Fruit fly (Drosophila melanogaster) whole organism, embryonic: ENCODE measurements around the gene Ndfip.

ENCODE experiments used
- Aef1 ChIP-seq: fragments of 200-800 bp; sonication (Bioruptor generic); IDR thresholded peaks from 3 replicates; pipeline ENCODE4 v1.3.6; 2022; ENCODE audit warnings: missing biosample characterization, missing genetic modification characterization
- CG10147 ChIP-seq: fragments of 200-800 bp; sonication (Bioruptor generic); optimal IDR thresholded peaks from 2 replicates; lab custom pipeline; 2019; ENCODE audit warnings: missing biosample characterization, mild to moderate bottlenecking, missing genetic modification characterization, moderate library complexity
- CG10979 ChIP-seq: fragments of 200-800 bp; sonication (Bioruptor generic); optimal IDR thresholded peaks from 2 replicates; lab custom pipeline; 2018; ENCODE audit warnings: missing biosample characterization, mild to moderate bottlenecking, missing genetic modification characterization, moderate library complexity
- CG12104 ChIP-seq: fragments of 200-800 bp; sonication (Bioruptor generic); optimal IDR thresholded peaks from 3 replicates; lab custom pipeline; 2016; ENCODE audit warnings: missing biosample characterization, missing genetic modification characterization
- CG13123 ChIP-seq: fragments of 200-800 bp; sonication (Bioruptor generic); optimal IDR thresholded peaks from 2 replicates; lab custom pipeline; 2016; ENCODE audit warnings: missing biosample characterization, missing genetic modification characterization
- CG13775 ChIP-seq: fragments of 200-800 bp; sonication (Bioruptor generic); optimal IDR thresholded peaks from 3 replicates; lab custom pipeline; 2017; ENCODE audit warnings: missing biosample characterization, mild to moderate bottlenecking, missing genetic modification characterization
- CG14860 ChIP-seq: fragments of 200-800 bp; sonication (Bioruptor generic); IDR thresholded peaks from 3 replicates; pipeline ENCODE4 v1.3.6; 2022; ENCODE audit warnings: missing biosample characterization, missing genetic modification characterization; ENCODE audit not compliant: partially characterized antibody
- CG1529 ChIP-seq: fragments of 200-800 bp; sonication (Bioruptor generic); optimal IDR thresholded peaks from 3 replicates; lab custom pipeline; 2018; ENCODE audit warnings: missing biosample characterization, missing genetic modification characterization
- CG16863 ChIP-seq: fragments of 200-800 bp; sonication (Bioruptor generic); optimal IDR thresholded peaks from 3 replicates; lab custom pipeline; 2016; ENCODE audit warnings: missing biosample characterization, missing genetic modification characterization
- CG17359 ChIP-seq: fragments of 200-800 bp; sonication (Bioruptor generic); optimal IDR thresholded peaks from 3 replicates; lab custom pipeline; 2018; ENCODE audit warnings: missing biosample characterization, mild to moderate bottlenecking, missing genetic modification characterization, moderate library complexity
- CG17912 ChIP-seq: fragments of 200-800 bp; sonication (Bioruptor generic); optimal IDR thresholded peaks from 2 replicates; lab custom pipeline; 2018; ENCODE audit warnings: missing biosample characterization, mild to moderate bottlenecking, missing genetic modification characterization
- CG2875 ChIP-seq: fragments of 200-800 bp; sonication (Bioruptor generic); optimal IDR thresholded peaks from 2 replicates; lab custom pipeline; 2017; ENCODE audit warnings: missing biosample characterization, mild to moderate bottlenecking, missing genetic modification characterization, missing genetic modification reagents
- CG30431 ChIP-seq: fragments of 200-800 bp; sonication (Bioruptor generic); optimal IDR thresholded peaks from 2 replicates; lab custom pipeline; 2017; ENCODE audit warnings: missing biosample characterization, missing genetic modification characterization
- CG43689 ChIP-seq: fragments of 200-800 bp; sonication (Bioruptor generic); IDR thresholded peaks from 2 replicates; pipeline ENCODE4 v1.3.6; 2022; ENCODE audit warnings: missing biosample characterization, missing genetic modification characterization
- CG4617 ChIP-seq: fragments of 200-800 bp; sonication (Bioruptor generic); optimal IDR thresholded peaks from 3 replicates; lab custom pipeline; 2016; ENCODE audit warnings: missing biosample characterization, missing genetic modification characterization, borderline replicate concordance
- CG4730 ChIP-seq: fragments of 200-800 bp; sonication (Bioruptor generic); IDR thresholded peaks from 2 replicates; pipeline ENCODE4 v1.3.6; 2022; ENCODE audit warnings: missing biosample characterization, missing genetic modification characterization
- CG6175 ChIP-seq: fragments of 200-800 bp; sonication (Bioruptor generic); IDR thresholded peaks from 3 replicates; pipeline ENCODE4 v1.3.6; 2022; ENCODE audit warnings: missing biosample characterization, missing genetic modification characterization
- CG6654 ChIP-seq: fragments of 200-800 bp; sonication (Bioruptor generic); optimal IDR thresholded peaks from 2 replicates; lab custom pipeline; 2017; ENCODE audit warnings: missing biosample characterization, mild to moderate bottlenecking, missing genetic modification characterization
- CG6791 ChIP-seq: fragments of 200-800 bp; sonication (Bioruptor generic); IDR thresholded peaks from 3 replicates; pipeline ENCODE4 v1.3.6; 2022; ENCODE audit warnings: missing biosample characterization, missing genetic modification characterization; ENCODE audit not compliant: partially characterized antibody
- CG7745 ChIP-seq: fragments of 200-800 bp; sonication (Bioruptor generic); optimal IDR thresholded peaks from 2 replicates; lab custom pipeline; 2018; ENCODE audit warnings: missing biosample characterization, mild to moderate bottlenecking, missing genetic modification characterization, moderate library complexity
- CG8765 ChIP-seq: fragments of 200-800 bp; sonication (Bioruptor generic); IDR thresholded peaks from 2 replicates; pipeline ENCODE4 v1.3.6; 2022; ENCODE audit warnings: missing biosample characterization, missing genetic modification characterization
- CG9215 ChIP-seq: fragments of 200-800 bp; sonication (Bioruptor generic); IDR thresholded peaks from 2 replicates; pipeline ENCODE4 v1.3.6; 2022; ENCODE audit warnings: missing biosample characterization, missing genetic modification characterization
- CrebB ChIP-seq: fragments of 200-800 bp; sonication (Bioruptor generic); optimal IDR thresholded peaks from 3 replicates; lab custom pipeline; 2018; ENCODE audit warnings: missing biosample characterization, mild to moderate bottlenecking, missing genetic modification characterization
- D ChIP-seq, 2 experiments: fragments of 200-800 bp in 1 of 2; fragments of >200 bp in 1 of 2; sonication (Bioruptor generic) in 1 of 2; optimal IDR thresholded peaks; 2 replicates in 1 of 2; 3 replicates in 1 of 2; lab custom pipeline; 2017; ENCODE audit warnings: mild to moderate bottlenecking in 1 of 2, missing biosample characterization in 1 of 2, missing genetic modification characterization in 1 of 2, missing genetic modification reagents in 1 of 2
- Dek ChIP-seq: fragments of 200-800 bp; sonication (Bioruptor generic); optimal IDR thresholded peaks from 3 replicates; lab custom pipeline; 2019; ENCODE audit warnings: missing biosample characterization, mild to moderate bottlenecking, missing genetic modification characterization, moderate library complexity
- ERR ChIP-seq: fragments of 200-800 bp; sonication (Bioruptor generic); optimal IDR thresholded peaks from 2 replicates; lab custom pipeline; 2016; ENCODE audit warnings: missing biosample characterization, missing genetic modification characterization
- Gsc ChIP-seq: fragments of 200-800 bp; sonication (Bioruptor generic); IDR thresholded peaks from 2 replicates; pipeline ENCODE4 v1.3.6; 2022; ENCODE audit warnings: missing biosample characterization, missing genetic modification characterization
- HmgD ChIP-seq: fragments of 200-800 bp; sonication (Bioruptor generic); optimal IDR thresholded peaks from 3 replicates; lab custom pipeline; 2016; ENCODE audit warnings: missing biosample characterization, missing genetic modification characterization
- Mrtf ChIP-seq: fragments of 200-800 bp; sonication (Bioruptor generic); IDR thresholded peaks from 3 replicates; pipeline ENCODE4 v1.3.6; 2022; ENCODE audit warnings: missing biosample characterization, missing genetic modification characterization
- Sin3A ChIP-seq: fragments of >200 bp; optimal IDR thresholded peaks from 2 replicates; lab custom pipeline; 2018
- abd-A ChIP-seq: fragments of 200-800 bp; sonication (Bioruptor generic); optimal IDR thresholded peaks from 3 replicates; lab custom pipeline; 2019; ENCODE audit warnings: missing biosample characterization, mild to moderate bottlenecking, missing genetic modification characterization, moderate library complexity
- btn ChIP-seq: fragments of 200-800 bp; sonication (Bioruptor generic); optimal IDR thresholded peaks from 2 replicates; lab custom pipeline; 2016; ENCODE audit warnings: missing biosample characterization, missing genetic modification characterization
- dati ChIP-seq: fragments of 200-800 bp; sonication (Bioruptor generic); IDR thresholded peaks from 2 replicates; pipeline ENCODE4 v1.3.6; 2022; ENCODE audit warnings: missing biosample characterization, missing genetic modification characterization
- en ChIP-seq: fragments of 200-800 bp; sonication (Bioruptor generic); optimal IDR thresholded peaks from 2 replicates; lab custom pipeline; 2016; ENCODE audit warnings: missing biosample characterization, missing genetic modification characterization
- fd96Cb ChIP-seq: fragments of 200-800 bp; sonication (Bioruptor generic); optimal IDR thresholded peaks from 2 replicates; lab custom pipeline; 2018; ENCODE audit warnings: missing biosample characterization, mild to moderate bottlenecking, missing genetic modification characterization, moderate library complexity
- gsb-n ChIP-seq: fragments of 200-800 bp; sonication (Bioruptor generic); optimal IDR thresholded peaks from 3 replicates; lab custom pipeline; 2018; ENCODE audit warnings: missing biosample characterization, mild to moderate bottlenecking, missing genetic modification characterization
- jing ChIP-seq: fragments of 200-800 bp; sonication (Bioruptor generic); optimal IDR thresholded peaks from 2 replicates; lab custom pipeline; 2018; ENCODE audit warnings: missing biosample characterization, mild to moderate bottlenecking, missing genetic modification characterization
- onecut ChIP-seq: fragments of 200-800 bp; sonication (Bioruptor generic); IDR thresholded peaks from 2 replicates; pipeline ENCODE4 v1.3.6; 2022; ENCODE audit warnings: missing biosample characterization, missing genetic modification characterization
- pb ChIP-seq: fragments of 200-800 bp; sonication (Bioruptor generic); optimal IDR thresholded peaks from 3 replicates; lab custom pipeline; 2016; ENCODE audit warnings: missing biosample characterization, missing genetic modification characterization
- psq ChIP-seq: fragments of 200-800 bp; sonication (Bioruptor generic); optimal IDR thresholded peaks from 2 replicates; lab custom pipeline; 2017; ENCODE audit warnings: missing biosample characterization, missing genetic modification characterization
- pum ChIP-seq: fragments of 200-800 bp; sonication (Bioruptor generic); optimal IDR thresholded peaks from 2 replicates; lab custom pipeline; 2016; ENCODE audit warnings: missing biosample characterization, missing genetic modification characterization
- pzg ChIP-seq: fragments of 200-800 bp; sonication (Bioruptor generic); optimal IDR thresholded peaks from 3 replicates; lab custom pipeline; 2018; ENCODE audit warnings: missing biosample characterization, mild to moderate bottlenecking, missing genetic modification characterization, moderate library complexity
- slbo ChIP-seq: fragments of 200-800 bp; sonication (Bioruptor generic); IDR thresholded peaks from 2 replicates; pipeline ENCODE4 v1.3.6; 2022; ENCODE audit warnings: missing biosample characterization, missing genetic modification characterization
- sr ChIP-seq: fragments of 200-800 bp; sonication (Bioruptor generic); IDR thresholded peaks from 3 replicates; pipeline ENCODE4 v1.3.6; 2022; ENCODE audit warnings: missing biosample characterization, missing genetic modification characterization
- stwl ChIP-seq: fragments of 200-800 bp; sonication (Bioruptor generic); optimal IDR thresholded peaks from 3 replicates; lab custom pipeline; 2018; ENCODE audit warnings: missing biosample characterization, mild to moderate bottlenecking, missing genetic modification characterization, moderate library complexity
- tap ChIP-seq: fragments of 200-800 bp; optimal IDR thresholded peaks from 3 replicates; lab custom pipeline; 2019; ENCODE audit warnings: missing biosample characterization, mild to moderate bottlenecking, missing genetic modification characterization, moderate library complexity
- unpg ChIP-seq: fragments of 200-800 bp; sonication (Bioruptor generic); optimal IDR thresholded peaks from 3 replicates; lab custom pipeline; 2018; ENCODE audit warnings: missing biosample characterization, mild to moderate bottlenecking, missing genetic modification characterization, moderate library complexity

Ndfip gene

dm6 chr3L:17656716-17657395 lies 2.8 kb upstream of the Ndfip start (continued):
- TF ChIP-seq Sin3A (lab: Kevin White, UChicago), result no peak
- no peak for TF ChIP-seq dati (GFP tag; lab: Robert Waterston, UW)

- peak; percentile 5 for TF ChIP-seq psq (GFP tag; lab: Kevin White, UChicago)
- no peak for TF ChIP-seq sr (GFP tag; lab: Robert Waterston, UW)
- TF ChIP-seq gsb-n, result no peak
- TF ChIP-seq CG9215, result no peak
- no peak for TF ChIP-seq pb
- TF ChIP-seq CG6791 (GFP tag; lab: Robert Waterston, UW), result no peak
- no peak for TF ChIP-seq Aef1 (GFP tag; lab: Robert Waterston, UW)
- no peak for TF ChIP-seq pum (GFP tag; lab: Kevin White, UChicago)
- TF ChIP-seq CG10147 (GFP tag; lab: Kevin White, UChicago), result peak; percentile 37
- no peak for TF ChIP-seq Gsc (GFP tag; lab: Robert Waterston, UW)
- TF ChIP-seq CG17912 (GFP tag; lab: Kevin White, UChicago), result no peak
- no peak for TF ChIP-seq CG10979
- no peak for TF ChIP-seq CG43689 (GFP tag; lab: Robert Waterston, UW)
- TF ChIP-seq Dek (tag; lab: Kevin White, UChicago), result no peak
- no peak for TF ChIP-seq CG16863 (GFP tag; lab: Kevin White, UChicago)
- no peak for TF ChIP-seq CG1529
- TF ChIP-seq stwl (tag; lab: Kevin White, UChicago), result no peak
- TF ChIP-seq CG2875, result no peak
- TF ChIP-seq onecut (GFP tag; lab: Robert Waterston, UW), result peak; percentile 34; the same call in 1 of the 2 replicates
- TF ChIP-seq Sin3A (lab: Kevin White, UChicago), result no peak
- TF ChIP-seq CG13775, result peak; percentile 8
- TF ChIP-seq CG14860 (GFP tag; lab: Robert Waterston, UW), result peak; percentile 48; the same call in 2 of the 3 replicates
- no peak for TF ChIP-seq en (GFP tag; lab: Kevin White, UChicago)
- no peak for TF ChIP-seq CG12104 (GFP tag; lab: Kevin White, UChicago)
- TF ChIP-seq btn, result no peak
- no peak for TF ChIP-seq CG7745 (tag; lab: Kevin White, UChicago)
- TF ChIP-seq fd96Cb (tag; lab: Kevin White, UChicago), result peak; percentile 9
- TF ChIP-seq CG13123 (GFP tag; lab: Kevin White, UChicago), result no peak
- 0 out of 2 replicates have a peak, but pooled peaks have one; percentile 20 for TF ChIP-seq slbo (GFP tag; lab: Robert Waterston, UW)
- TF ChIP-seq abd-A (tag; lab: Kevin White, UChicago), result peak; percentile 28
- TF ChIP-seq D (optimal IDR thresholded peaks at IDR 0.05; lab: Kevin White, UChicago), result no peak
- peak; percentile 8 for TF ChIP-seq D (GFP tag; optimal IDR thresholded peaks at IDR 0.05; lab: Kevin White, UChicago)
- no peak for TF ChIP-seq tap
- TF ChIP-seq CG4730 (GFP tag; lab: Robert Waterston, UW), result no peak; the same call in 1 of the 2 replicates
- TF ChIP-seq pzg (GFP tag; lab: Kevin White, UChicago), result peak; percentile 9
- TF ChIP-seq jing, result no peak
- peak; percentile 7 for TF ChIP-seq CG17359
- TF ChIP-seq unpg (GFP tag; lab: Kevin White, UChicago), result peak; percentile 7
- TF ChIP-seq ERR, result no peak
- no peak for TF ChIP-seq CG4617 (GFP tag; lab: Kevin White, UChicago)
- TF ChIP-seq Mrtf (GFP tag; lab: Robert Waterston, UW), result no peak
- TF ChIP-seq CG30431 (GFP tag; lab: Kevin White, UChicago), result no peak
- 0 out of 3 replicates have a peak, but pooled peaks have one; percentile 19 for TF ChIP-seq CG6175 (GFP tag; lab: Robert Waterston, UW)
- no peak for TF ChIP-seq HmgD (GFP tag; lab: Kevin White, UChicago)
- no peak for TF ChIP-seq CG8765
- TF ChIP-seq CrebB (tag; lab: Kevin White, UChicago), result peak; percentile 51
- peak; percentile 98 for TF ChIP-seq CG6654
These were observed 1.8 kb upstream of the Ndfip start for dm6 chr3L:17655837-17656308.
